Fruit fly (Drosophila melanogaster) whole organism, adult: ENCODE data around the gene CG31347.

Source experiments
- CG11617 ChIP-seq: fragments of 200-800 bp; sonication (Bioruptor generic); optimal IDR thresholded peaks from 2 replicates; lab custom pipeline; 2017; ENCODE audit warnings: mild to moderate bottlenecking, missing biosample characterization, missing genetic modification reagents, missing genetic modification characterization
- CG12768 ChIP-seq: fragments of 200-800 bp; sonication (Bioruptor generic); optimal IDR thresholded peaks from 2 replicates; lab custom pipeline; 2017; ENCODE audit warnings: missing biosample characterization, missing genetic modification characterization, mild to moderate bottlenecking, moderate library complexity, missing genetic modification reagents
- CG14711 ChIP-seq: fragments of 200-800 bp; sonication (Bioruptor generic); optimal IDR thresholded peaks from 2 replicates; lab custom pipeline; 2018; ENCODE audit warnings: missing biosample characterization, mild to moderate bottlenecking, missing genetic modification characterization, moderate library complexity
- CG1620 ChIP-seq: fragments of 200-800 bp; sonication (Bioruptor generic); optimal IDR thresholded peaks from 2 replicates; lab custom pipeline; 2016; ENCODE audit warnings: missing biosample characterization, missing genetic modification characterization
- CG33017 ChIP-seq: fragments of 200-800 bp; sonication (Bioruptor generic); optimal IDR thresholded peaks from 2 replicates; lab custom pipeline; 2018; ENCODE audit warnings: missing biosample characterization, mild to moderate bottlenecking, missing genetic modification characterization, moderate library complexity
- CG5204 ChIP-seq: fragments of 200-800 bp; sonication (Bioruptor generic); optimal IDR thresholded peaks from 2 replicates; lab custom pipeline; 2016; ENCODE audit warnings: missing biosample characterization, missing genetic modification characterization
- CG7045 ChIP-seq: fragments of 200-800 bp; sonication (Bioruptor generic); optimal IDR thresholded peaks from 2 replicates; lab custom pipeline; 2017; ENCODE audit warnings: missing biosample characterization, mild to moderate bottlenecking, missing genetic modification characterization
- CG7101 ChIP-seq: fragments of 200-800 bp; sonication (Bioruptor generic); optimal IDR thresholded peaks from 2 replicates; lab custom pipeline; 2018; ENCODE audit warnings: missing biosample characterization, mild to moderate bottlenecking, missing genetic modification characterization, moderate library complexity
- Clk ChIP-seq: fragments of 200-800 bp; sonication (Bioruptor generic); optimal IDR thresholded peaks from 2 replicates; lab custom pipeline; 2017; ENCODE audit warnings: missing biosample characterization, missing genetic modification characterization
- Crg-1 ChIP-seq: fragments of 200-800 bp; sonication (Bioruptor generic); optimal IDR thresholded peaks from 2 replicates; lab custom pipeline; 2016; ENCODE audit warnings: missing biosample characterization, missing genetic modification characterization
- Hr96 ChIP-seq: fragments of 200-800 bp; sonication (Bioruptor generic); optimal IDR thresholded peaks from 2 replicates; lab custom pipeline; 2016; ENCODE audit warnings: missing biosample characterization, missing genetic modification characterization
- Mnt ChIP-seq: fragments of 200-800 bp; sonication (Bioruptor generic); optimal IDR thresholded peaks from 2 replicates; lab custom pipeline; 2016; ENCODE audit warnings: missing biosample characterization, mild to moderate bottlenecking, missing genetic modification characterization
- bab1 ChIP-seq: fragments of 200-800 bp; sonication (Bioruptor generic); optimal IDR thresholded peaks from 3 replicates; lab custom pipeline; 2019; ENCODE audit warnings: missing biosample characterization, mild to moderate bottlenecking, missing genetic modification characterization, moderate library complexity
- cic ChIP-seq: fragments of 200-800 bp; sonication (Bioruptor generic); optimal IDR thresholded peaks from 2 replicates; lab custom pipeline; 2017; ENCODE audit warnings: missing biosample characterization, mild to moderate bottlenecking, missing genetic modification characterization, moderate library complexity
- cnc ChIP-seq, 2 experiments: fragments of >200 bp; optimal IDR thresholded peaks; 2 replicates each; lab custom pipeline; 2017
- kay ChIP-seq: fragments of 200-800 bp; sonication (Bioruptor generic); peaks from one replicate; lab custom pipeline; 2016; ENCODE audit warnings: missing biosample characterization, missing genetic modification characterization, borderline replicate concordance
- ovo ChIP-seq: fragments of 200-800 bp; sonication (Bioruptor generic); optimal IDR thresholded peaks from 2 replicates; lab custom pipeline; 2016; ENCODE audit warnings: missing biosample characterization, missing genetic modification characterization
- pad ChIP-seq: fragments of 200-800 bp; sonication (Bioruptor generic); optimal IDR thresholded peaks from 3 replicates; lab custom pipeline; 2017; ENCODE audit warnings: missing biosample characterization, missing genetic modification characterization, mild to moderate bottlenecking, moderate library complexity, missing genetic modification reagents
- tj ChIP-seq: fragments of 200-800 bp; sonication (Bioruptor generic); optimal IDR thresholded peaks from 3 replicates; lab custom pipeline; 2017; ENCODE audit warnings: missing biosample characterization, mild to moderate bottlenecking, missing genetic modification characterization, moderate library complexity
- toe ChIP-seq: fragments of 200-800 bp; sonication (Bioruptor generic); optimal IDR thresholded peaks from 2 replicates; lab custom pipeline; 2016; ENCODE audit warnings: missing biosample characterization, missing genetic modification characterization

CG31347 gene

dm6 chr3R:12676160-12676559, 16.2 kb downstream of the CG31347 start, which contains the start of gene CG43630:
Gene CG43630, minus strand, starts transcription at chr3R:12676260.
- TF ChIP-seq CG33017 (tag; lab: Kevin White, UChicago): peak; percentile 46
- no peak for TF ChIP-seq Hr96 (GFP tag; lab: Kevin White, UChicago)
- peak; percentile 6 for TF ChIP-seq CG14711
- TF ChIP-seq CG5204 (GFP tag; lab: Kevin White, UChicago): no peak
- TF ChIP-seq CG12768 (GFP tag; lab: Kevin White, UChicago): peak; percentile 64

dm6 chr3R:12674041-12674623, 18.3 kb downstream of the CG31347 start, which contains the start of gene Gnmt:
Gene Gnmt, plus strand, starts transcription at chr3R:12674608.
- TF ChIP-seq cnc (optimal IDR thresholded peaks at IDR 0.05; lab: Kevin White, UChicago): peak in 1 of 2 experiments; percentile 75
- no peak for TF ChIP-seq Crg-1
- TF ChIP-seq CG14711: peak; percentile 49
- TF ChIP-seq Clk (GFP tag; lab: Kevin White, UChicago): no peak
- peak; percentile 61 for TF ChIP-seq CG7101 (tag; lab: Kevin White, UChicago)
- TF ChIP-seq CG5204 (GFP tag; lab: Kevin White, UChicago): no peak
- no peak for TF ChIP-seq toe (GFP tag; lab: Kevin White, UChicago)
- TF ChIP-seq Mnt: peak; percentile 17
- TF ChIP-seq kay (GFP tag; lab: Kevin White, UChicago): no peak
- no peak for TF ChIP-seq tj (GFP tag; lab: Kevin White, UChicago)
- no peak for TF ChIP-seq bab1 (GFP tag; lab: Kevin White, UChicago)
- peak; percentile 80 for TF ChIP-seq CG33017 (tag; lab: Kevin White, UChicago)
- TF ChIP-seq CG11617: no peak
- peak; percentile 5 for TF ChIP-seq CG12768 (GFP tag; lab: Kevin White, UChicago)
- no peak for TF ChIP-seq CG1620
- no peak for TF ChIP-seq Hr96 (GFP tag; lab: Kevin White, UChicago)
- no peak for TF ChIP-seq ovo
- no peak for TF ChIP-seq pad (GFP tag; lab: Kevin White, UChicago)
- TF ChIP-seq CG7045: no peak
- TF ChIP-seq cic (GFP tag; lab: Kevin White, UChicago): peak; percentile 56

dm6 chr3R:12666206-12666834, 26.1 kb downstream of the CG31347 start:
- TF ChIP-seq cnc (optimal IDR thresholded peaks at IDR 0.05; lab: Kevin White, UChicago) (no peak), Mnt (no peak), CG7045 (no peak), kay (GFP tag; lab: Kevin White, UChicago) (no peak), CG33017 (tag; lab: Kevin White, UChicago) (no peak), CG7101 (tag; lab: Kevin White, UChicago) (no peak), toe (GFP tag; lab: Kevin White, UChicago) (no peak), CG1620 (no peak), CG5204 (GFP tag; lab: Kevin White, UChicago) (no peak), tj (GFP tag; lab: Kevin White, UChicago) (no peak), CG11617 (no peak), Hr96 (GFP tag; lab: Kevin White, UChicago) (no peak)

- TF ChIP-seq kay (GFP tag; lab: Kevin White, UChicago) (no peak), CG1620 (no peak), cic (GFP tag; lab: Kevin White, UChicago) (no peak), CG11617 (no peak), Hr96 (GFP tag; lab: Kevin White, UChicago) (no peak), cnc (optimal IDR thresholded peaks at IDR 0.05; lab: Kevin White, UChicago) (no peak)
Measured at dm6 chr3R:12662531-12662930, 29.9 kb downstream of the CG31347 start, which contains the start of gene CG14395. Gene CG14395, plus strand, starts transcription at chr3R:12662831.

- TF ChIP-seq Mnt: no peak
- no peak for TF ChIP-seq bab1 (GFP tag; lab: Kevin White, UChicago)
Measured at dm6 chr3R:12656946-12657566, 35.3 kb downstream of the CG31347 start.

- TF ChIP-seq CG12768 (GFP tag; lab: Kevin White, UChicago) (no peak), cnc (optimal IDR thresholded peaks at IDR 0.05; lab: Kevin White, UChicago) (no peak), cic (GFP tag; lab: Kevin White, UChicago) (no peak), Clk (GFP tag; lab: Kevin White, UChicago) (no peak), CG14711 (no peak), toe (GFP tag; lab: Kevin White, UChicago) (no peak), CG7045 (no peak), kay (GFP tag; lab: Kevin White, UChicago) (no peak)
Measured at dm6 chr3R:12654253-12654623, 38.2 kb downstream of the CG31347 start, which contains the start of gene CG6225. Gene CG6225, plus strand, starts transcription at chr3R:12654577.
